Fruit fly (Drosophila melanogaster) whole organism, embryonic: Measurements from ENCODE around the gene ab.

Experiments used
- CG10431 ChIP-seq: fragments of 200-800 bp; sonication (Bioruptor generic); optimal IDR thresholded peaks from 3 replicates; lab custom pipeline; 2018; ENCODE audit warnings: missing biosample characterization, mild to moderate bottlenecking, missing genetic modification characterization
- CG10543 ChIP-seq: fragments of 200-800 bp; sonication (Bioruptor generic); optimal IDR thresholded peaks from 3 replicates; lab custom pipeline; 2017; ENCODE audit warnings: missing biosample characterization, mild to moderate bottlenecking, missing genetic modification characterization, moderate library complexity
- CG11695 ChIP-seq: fragments of 200-800 bp; sonication (Bioruptor generic); IDR thresholded peaks from 3 replicates; pipeline ENCODE4 v1.3.6; 2022; ENCODE audit warnings: missing biosample characterization, missing genetic modification characterization
- CG12104 ChIP-seq: fragments of 200-800 bp; sonication (Bioruptor generic); optimal IDR thresholded peaks from 3 replicates; lab custom pipeline; 2016; ENCODE audit warnings: missing biosample characterization, missing genetic modification characterization
- CG13775 ChIP-seq: fragments of 200-800 bp; sonication (Bioruptor generic); optimal IDR thresholded peaks from 3 replicates; lab custom pipeline; 2017; ENCODE audit warnings: missing biosample characterization, mild to moderate bottlenecking, missing genetic modification characterization
- CG30020 ChIP-seq: fragments of 200-800 bp; optimal IDR thresholded peaks from 2 replicates; lab custom pipeline; 2019; ENCODE audit warnings: missing biosample characterization, mild to moderate bottlenecking, missing genetic modification characterization, moderate library complexity
- CG3065 ChIP-seq: fragments of 200-800 bp; sonication (Bioruptor generic); optimal IDR thresholded peaks from 2 replicates; lab custom pipeline; 2016; ENCODE audit warnings: missing biosample characterization, missing genetic modification characterization
- CG6813 ChIP-seq: fragments of 200-800 bp; sonication (Bioruptor generic); optimal IDR thresholded peaks from 2 replicates; lab custom pipeline; 2017; ENCODE audit warnings: missing biosample characterization, missing genetic modification characterization, mild to moderate bottlenecking, moderate library complexity, missing genetic modification reagents
- CG9817 ChIP-seq: fragments of 200-800 bp; sonication (Bioruptor generic); optimal IDR thresholded peaks from 2 replicates; lab custom pipeline; 2018; ENCODE audit warnings: missing biosample characterization, mild to moderate bottlenecking, missing genetic modification characterization, moderate library complexity
- Ets65A ChIP-seq: fragments of 200-800 bp; sonication (Bioruptor generic); peaks from one replicate; lab custom pipeline; 2016; ENCODE audit warnings: missing biosample characterization, missing genetic modification characterization
- Hr51 ChIP-seq, 2 experiments: fragments of 200-800 bp; sonication (Bioruptor generic); optimal IDR thresholded peaks; 2 replicates in 1 of 2; 3 replicates in 1 of 2; lab custom pipeline; 2016 to 2018; ENCODE audit warnings: missing biosample characterization in 2 of 2, missing genetic modification characterization in 2 of 2, mild to moderate bottlenecking in 1 of 2, moderate library complexity in 1 of 2
- h ChIP-seq: fragments of >200 bp; optimal IDR thresholded peaks from 2 replicates; lab custom pipeline; 2017
- nerfin-2 ChIP-seq: fragments of 200-800 bp; sonication (Bioruptor generic); IDR thresholded peaks from 2 replicates; pipeline ENCODE4 v1.3.6; 2022; ENCODE audit warnings: missing biosample characterization, missing genetic modification characterization; ENCODE audit not compliant: partially characterized antibody

dm6 chr2L:11247730-11248129, 37.3 kb downstream of the ab start:
- TF ChIP-seq CG12104 (GFP tag; lab: Kevin White, UChicago) (no peak), nerfin-2 (GFP tag; lab: Robert Waterston, UW) (no peak), CG11695 (no peak), CG30020 (tag; lab: Kevin White, UChicago) (no peak), CG13775 (GFP tag; lab: Kevin White, UChicago) (no peak), CG9817 (tag; lab: Kevin White, UChicago) (no peak), CG3065 (GFP tag; lab: Kevin White, UChicago) (no peak), Hr51 (GFP tag; optimal IDR thresholded peaks at IDR 0.05; lab: Kevin White, UChicago) (no peak), CG10543 (GFP tag; lab: Kevin White, UChicago) (no peak), Ets65A (GFP tag; lab: Kevin White, UChicago) (no peak), h (lab: Kevin White, UChicago) (no peak), CG6813 (GFP tag; lab: Kevin White, UChicago) (no peak), CG10431 (GFP tag; lab: Kevin White, UChicago) (no peak)
